Fruit fly (Drosophila melanogaster): Measurements from ENCODE around the gene Adgf-A2.
A peak's percentile ranks its signal among the peaks of the same experiment; 100 is the strongest.

The Adgf-A2 gene

dm6 chr3L:17740471-17740870 is 23.5 kb downstream of the Adgf-A2 start, which contains the start of gene CG7460 (continued):
- TF ChIP-seq CG17359 (tag; optimal IDR thresholded peaks at IDR 0.05): peak; percentile 34
- no peak for TF ChIP-seq CG2116 (GFP tag; optimal IDR thresholded peaks at IDR 0.05)
- TF ChIP-seq CG4707 (GFP tag; optimal IDR thresholded peaks at IDR 0.05): peak; percentile 14
- peak; percentile 75 to 84 for TF ChIP-seq Trl (optimal IDR thresholded peaks at IDR 0.05)
- TF ChIP-seq Trl (GFP tag; optimal IDR thresholded peaks at IDR 0.05): no peak
- TF ChIP-seq CG17186 (GFP tag; optimal IDR thresholded peaks at IDR 0.05): no peak
- TF ChIP-seq Sox100B (GFP tag; optimal IDR thresholded peaks at IDR 0.05): peak; percentile 0
- TF ChIP-seq salm (tag; optimal IDR thresholded peaks at IDR 0.05): peak; percentile 23
- TF ChIP-seq CG13424 (tag; optimal IDR thresholded peaks at IDR 0.05): peak; percentile 16
- peak; percentile 57 for TF ChIP-seq CG15479 (GFP tag; optimal IDR thresholded peaks at IDR 0.05)
- TF ChIP-seq CG2199 (GFP tag; IDR thresholded peaks at IDR 0.05): peak; percentile 60; the same call in 1 of the 3 replicates
- peak; percentile 31 for TF ChIP-seq HmgZ (tag; optimal IDR thresholded peaks at IDR 0.05)
- peak; percentile 61 for TF ChIP-seq Deaf1 (tag; optimal IDR thresholded peaks at IDR 0.05)
- TF ChIP-seq dmrt99B (tag; optimal IDR thresholded peaks at IDR 0.05): no peak
- no peak for TF ChIP-seq abd-A (tag; optimal IDR thresholded peaks at IDR 0.05)
- no peak for TF ChIP-seq Bdp1 (GFP tag; optimal IDR thresholded peaks at IDR 0.05)
- TF ChIP-seq klu (GFP tag; IDR thresholded peaks at IDR 0.05): no peak
- TF ChIP-seq CG31441 (GFP tag; IDR thresholded peaks at IDR 0.05): no peak
- no peak for TF ChIP-seq CG8924 (tag; optimal IDR thresholded peaks at IDR 0.05)
- TF ChIP-seq sim (GFP tag; IDR thresholded peaks at IDR 0.05): 0 out of 2 replicates have a peak, but pooled peaks have one; percentile 11
- TF ChIP-seq CG2678 (tag; optimal IDR thresholded peaks at IDR 0.05): peak; percentile 31
- TF ChIP-seq gem (tag; optimal IDR thresholded peaks at IDR 0.05): no peak
- TF ChIP-seq CG12299 (tag; optimal IDR thresholded peaks at IDR 0.05): peak; percentile 38
- TF ChIP-seq CG17912 (GFP tag; optimal IDR thresholded peaks at IDR 0.05): peak; percentile 50
- no peak for TF ChIP-seq CG3407 (GFP tag; optimal IDR thresholded peaks at IDR 0.05)
- TF ChIP-seq CG13296 (GFP tag; optimal IDR thresholded peaks at IDR 0.05): peak; percentile 57
- TF ChIP-seq CG7987 (GFP tag; optimal IDR thresholded peaks at IDR 0.05): peak; percentile 37
- no peak for TF ChIP-seq Poxn (GFP tag; IDR thresholded peaks at IDR 0.05)
- TF ChIP-seq wek (GFP tag; optimal IDR thresholded peaks at IDR 0.05): peak; percentile 68
- TF ChIP-seq CG4730 (GFP tag; IDR thresholded peaks at IDR 0.05): no peak
- TF ChIP-seq Atf-2 (GFP tag; optimal IDR thresholded peaks at IDR 0.05): no peak
- TF ChIP-seq mirr (GFP tag; optimal IDR thresholded peaks at IDR 0.05): peak; percentile 60
- no peak for TF ChIP-seq Eip74EF (GFP tag; optimal IDR thresholded peaks at IDR 0.05)
- peak; percentile 10 for TF ChIP-seq Hmr (GFP tag; optimal IDR thresholded peaks at IDR 0.05)
- peak; percentile 31 for TF ChIP-seq BtbVII (GFP tag; optimal IDR thresholded peaks at IDR 0.05)
- TF ChIP-seq CG8281 (tag; optimal IDR thresholded peaks at IDR 0.05): peak; percentile 36
- TF ChIP-seq Lim3 (GFP tag; IDR thresholded peaks at IDR 0.05): no peak
- peak; percentile 72 for TF ChIP-seq CG34376 (GFP tag; optimal IDR thresholded peaks at IDR 0.05)
- no peak for TF ChIP-seq gsb-n (tag; optimal IDR thresholded peaks at IDR 0.05)
- peak in 1 of 2 experiments; percentile 7 for TF ChIP-seq Hr78 (GFP tag; optimal IDR thresholded peaks at IDR 0.05)
- TF ChIP-seq Hr51 (GFP tag; optimal IDR thresholded peaks at IDR 0.05): no peak
- peak; percentile 18; the same call in 1 of the 2 replicates for TF ChIP-seq CG13287 (GFP tag; IDR thresholded peaks at IDR 0.05; ENCODE audit: partially characterized antibody)
- TF ChIP-seq run (tag; optimal IDR thresholded peaks at IDR 0.05): no peak
- TF ChIP-seq odd (GFP tag; optimal IDR thresholded peaks at IDR 0.05): peak; percentile 45
- TF ChIP-seq CG1529 (GFP tag; optimal IDR thresholded peaks at IDR 0.05): peak; percentile 15
- peak; percentile 50 for TF ChIP-seq CG17568 (GFP tag; optimal IDR thresholded peaks at IDR 0.05)
- TF ChIP-seq exex (tag; optimal IDR thresholded peaks at IDR 0.05): peak; percentile 84
- TF ChIP-seq Jarid2 (GFP tag; optimal IDR thresholded peaks at IDR 0.05): peak; percentile 87
- TF ChIP-seq sens (GFP tag): peak; percentile 50
